Fruit fly (Drosophila melanogaster): ENCODE measurements around the gene CG5255.

dm6 chr3R:17138699-17139098 lies 1.0 kb downstream of the CG5255 start, which contains the start of gene CG5265:
- TF ChIP-seq tj (GFP tag; optimal IDR thresholded peaks at IDR 0.05) (no peak), CG33017 (tag; optimal IDR thresholded peaks at IDR 0.05) (no peak), CG14711 (tag; optimal IDR thresholded peaks at IDR 0.05) (no peak), Crg-1 (GFP tag; optimal IDR thresholded peaks at IDR 0.05) (no peak), CG1620 (GFP tag; optimal IDR thresholded peaks at IDR 0.05) (no peak), toe (GFP tag; optimal IDR thresholded peaks at IDR 0.05) (no peak), ovo (GFP tag; optimal IDR thresholded peaks at IDR 0.05) (no peak), Hr96 (GFP tag; optimal IDR thresholded peaks at IDR 0.05) (no peak), Clk (GFP tag; optimal IDR thresholded peaks at IDR 0.05) (no peak)
